Fruit fly (Drosophila melanogaster): Measurements from ENCODE around the gene sty.
A peak's percentile ranks its signal among the peaks of the same experiment; 100 is the strongest.

sty gene

dm6 chr3L:3396056-3396455, 28.7 kb downstream of the sty start (continued):
- TF ChIP-seq crp (GFP tag; optimal IDR thresholded peaks at IDR 0.05) (peak in 1 of 2 experiments; percentile 38), CG14860 (GFP tag; IDR thresholded peaks at IDR 0.05; ENCODE audit: partially characterized antibody) (no peak), corto (GFP tag; optimal IDR thresholded peaks at IDR 0.05) (no peak), CoRest (tag; optimal IDR thresholded peaks at IDR 0.05) (peak; percentile 91), Nf-YB (GFP tag; optimal IDR thresholded peaks at IDR 0.05) (peak; percentile 77), Bteb2 (GFP tag; optimal IDR thresholded peaks at IDR 0.05) (peak; percentile 58), Ets97D (GFP tag; optimal IDR thresholded peaks at IDR 0.05) (peak; percentile 40), odd (GFP tag; optimal IDR thresholded peaks at IDR 0.05) (peak; percentile 68), CG6254 (GFP tag; optimal IDR thresholded peaks at IDR 0.05) (peak; percentile 94), CG31365 (tag; optimal IDR thresholded peaks at IDR 0.05) (peak; percentile 29), CG10959 (GFP tag; IDR thresholded peaks at IDR 0.05) (peak; percentile 90), Ptx1 (GFP tag; IDR thresholded peaks at IDR 0.05) (peak; percentile 77), tap (tag; optimal IDR thresholded peaks at IDR 0.05) (peak; percentile 89), CG14965 (GFP tag; optimal IDR thresholded peaks at IDR 0.05; ENCODE audit: borderline replicate concordance) (peak; percentile 21), bowl (GFP tag; IDR thresholded peaks at IDR 0.05) (no peak), Ssrp (tag; optimal IDR thresholded peaks at IDR 0.05) (peak; percentile 94), CG14441 (GFP tag; IDR thresholded peaks at IDR 0.05) (no peak), Neu2 (GFP tag; optimal IDR thresholded peaks at IDR 0.05; ENCODE audit: borderline replicate concordance) (no peak), MESR4 (GFP tag; optimal IDR thresholded peaks at IDR 0.05) (no peak), h (optimal IDR thresholded peaks at IDR 0.05) (no peak), gcm (GFP tag; optimal IDR thresholded peaks at IDR 0.05) (peak; percentile 92), ato (GFP tag; IDR thresholded peaks at IDR 0.05; ENCODE audit: partially characterized antibody) (no peak), bigmax (GFP tag; optimal IDR thresholded peaks at IDR 0.05) (no peak), CG31441 (GFP tag; IDR thresholded peaks at IDR 0.05) (peak; percentile 96), CG2129 (GFP tag; IDR thresholded peaks at IDR 0.05; ENCODE audit: partially characterized antibody) (no peak), Xrp1 (GFP tag; IDR thresholded peaks at IDR 0.05) (peak; percentile 96), unpg (GFP tag; optimal IDR thresholded peaks at IDR 0.05) (peak; percentile 92), Bgb (GFP tag; IDR thresholded peaks at IDR 0.05; ENCODE audit: partially characterized antibody) (no peak), CG2875 (GFP tag; optimal IDR thresholded peaks at IDR 0.05) (peak; percentile 92), zfh2 (GFP tag; optimal IDR thresholded peaks at IDR 0.05) (no peak), Deaf1 (tag; optimal IDR thresholded peaks at IDR 0.05) (peak; percentile 63), tll (GFP tag; optimal IDR thresholded peaks at IDR 0.05) (no peak), Asciz (GFP tag; optimal IDR thresholded peaks at IDR 0.05) (peak; percentile 90), toy (GFP tag; IDR thresholded peaks at IDR 0.05) (no peak), sens-2 (GFP tag; IDR thresholded peaks at IDR 0.05) (peak; percentile 84), Atf6 (GFP tag; IDR thresholded peaks at IDR 0.05) (peak; percentile 20; the same call in 1 of the 2 replicates), CG13287 (GFP tag; IDR thresholded peaks at IDR 0.05; ENCODE audit: partially characterized antibody) (no peak), CG1529 (GFP tag; optimal IDR thresholded peaks at IDR 0.05) (peak; percentile 92), CG3726 (GFP tag; IDR thresholded peaks at IDR 0.05) (peak; percentile 27; the same call in 1 of the 3 replicates), MBD-R2 (GFP tag; IDR thresholded peaks at IDR 0.05) (no peak), Fer1 (GFP tag; optimal IDR thresholded peaks at IDR 0.05) (peak; percentile 26), CG9215 (GFP tag; IDR thresholded peaks at IDR 0.05) (peak; percentile 41; the same call in 1 of the 2 replicates), rib (GFP tag; IDR thresholded peaks at IDR 0.05) (no peak), Hmx (GFP tag; optimal IDR thresholded peaks at IDR 0.05) (no peak), Scr (GFP tag; IDR thresholded peaks at IDR 0.05; ENCODE audit: partially characterized antibody) (no peak), stwl (tag; optimal IDR thresholded peaks at IDR 0.05) (peak; percentile 65), CG6654 (GFP tag; optimal IDR thresholded peaks at IDR 0.05) (peak; percentile 79), Mad (GFP tag; optimal IDR thresholded peaks at IDR 0.05) (peak; percentile 76), luna (GFP tag; optimal IDR thresholded peaks at IDR 0.05) (no peak), CG13123 (GFP tag; optimal IDR thresholded peaks at IDR 0.05) (peak; percentile 78)
